Fruit fly (Drosophila melanogaster): ENCODE measurements around the gene CG31013.

The CG31013 gene

dm6 chr3R:30645780-30646179, at the start of gene CG31013:
TSS of gene CG31013 (minus strand) at chr3R:30645880.
- TF ChIP-seq CG17801 (GFP tag; optimal IDR thresholded peaks at IDR 0.05; ENCODE audit: partially characterized antibody) = no peak

DNA sequence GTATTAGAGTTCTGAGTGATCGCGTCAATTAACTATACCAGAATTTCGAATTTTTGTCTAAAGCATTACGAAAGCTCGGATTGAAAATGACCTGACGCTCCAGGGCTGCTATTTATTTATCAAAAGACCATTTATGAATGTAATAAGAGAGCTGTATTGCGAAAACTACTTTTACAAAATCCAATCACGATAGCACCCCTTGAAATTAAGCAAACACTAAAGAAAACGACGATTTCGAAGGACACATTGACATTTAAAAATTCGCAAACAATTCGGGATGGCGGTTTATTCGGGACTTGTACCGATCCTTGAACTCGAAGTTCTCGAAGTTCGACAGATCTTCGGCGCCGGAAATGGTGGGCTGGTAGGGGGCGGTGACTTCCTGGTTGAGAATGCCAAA, 49.7 kb upstream of the CG31013 start, which contains the start of gene CG12069:
TSS of gene CG12069 (minus strand) at position 101 of the 400 bp plus-strand sequence.
- no peak for TF ChIP-seq CG17801 (GFP tag; optimal IDR thresholded peaks at IDR 0.05; ENCODE audit: partially characterized antibody)

- TF ChIP-seq CG17801 (GFP tag; optimal IDR thresholded peaks at IDR 0.05; ENCODE audit: partially characterized antibody) = no peak
These were observed 44.6 kb upstream of the CG31013 start, which contains the start of gene Spn100A for dm6 chr3R:30690251-30690650. TSS of gene Spn100A (plus strand) at chr3R:30690642.

dm6 chr3R:30689653-30690052, 44.0 kb upstream of the CG31013 start:
- no peak for TF ChIP-seq CG17801 (GFP tag; optimal IDR thresholded peaks at IDR 0.05; ENCODE audit: partially characterized antibody)

DNA sequence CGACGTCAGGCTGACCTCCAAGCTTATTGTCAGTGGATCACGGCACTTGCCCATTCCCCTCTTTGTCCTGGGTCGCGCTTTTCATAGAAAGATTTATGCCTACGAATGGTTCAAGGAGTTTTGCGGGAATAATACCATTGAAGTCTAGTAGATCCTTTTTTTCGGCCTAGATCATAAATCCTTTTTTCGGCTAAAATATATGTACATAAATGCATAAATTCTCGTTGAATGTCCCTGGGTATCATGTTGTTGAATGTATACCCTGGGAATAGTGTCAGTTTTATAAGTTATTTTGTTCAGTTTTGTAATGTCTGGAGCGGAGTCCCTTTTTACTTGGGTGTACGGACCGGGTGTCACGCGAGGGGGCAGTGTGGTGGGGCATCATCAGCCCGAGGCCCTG, 4.0 kb upstream of the CG31013 start, which contains the start of gene CG34433:
TSS of gene CG34433 (plus strand) at position 301 of the 400 bp plus-strand sequence.
- no peak for TF ChIP-seq CG17801 (GFP tag; optimal IDR thresholded peaks at IDR 0.05; ENCODE audit: partially characterized antibody)

DNA sequence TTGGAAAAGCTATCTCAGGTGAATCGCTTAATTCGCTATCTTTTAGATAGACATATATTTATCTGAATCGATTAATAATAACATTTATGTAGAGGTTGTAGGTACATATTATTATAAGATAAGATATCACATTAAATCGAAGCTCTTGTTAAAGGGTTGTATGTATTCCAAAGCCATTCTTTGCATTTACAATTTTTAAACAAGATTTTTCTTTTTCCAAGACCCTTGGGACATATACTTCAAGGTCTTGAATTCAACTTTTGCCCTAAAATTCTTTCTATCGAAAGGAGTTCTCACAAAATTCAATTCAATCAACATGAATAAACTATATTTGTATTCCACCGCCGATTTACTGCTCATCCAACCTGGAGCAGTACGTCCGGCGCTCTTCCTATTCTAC, 3.2 kb upstream of the CG31013 start, which contains the start of gene CG34432:
TSS of gene CG34432 (plus strand) at position 301 of the 400 bp plus-strand sequence.
- no peak for TF ChIP-seq CG17801 (GFP tag; optimal IDR thresholded peaks at IDR 0.05; ENCODE audit: partially characterized antibody)

DNA sequence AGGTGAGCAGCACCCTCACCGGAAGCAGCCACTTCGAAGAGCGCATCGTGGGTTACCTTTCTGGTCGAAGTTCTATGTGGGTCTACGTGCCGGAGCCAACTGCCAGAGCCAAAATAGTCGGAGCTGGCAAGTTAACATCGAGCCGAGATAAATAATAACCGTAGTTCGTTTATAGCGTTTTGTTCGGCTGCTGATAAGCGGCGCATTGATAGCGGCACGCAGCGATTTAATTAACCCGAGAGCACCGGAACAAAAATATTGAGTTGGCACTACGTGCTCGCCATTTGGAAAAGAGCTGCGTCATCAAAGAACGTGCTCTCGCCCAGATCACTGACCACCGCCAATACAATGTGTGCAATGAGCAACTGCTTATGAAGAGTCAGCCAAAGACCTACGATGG, 2.8 kb upstream of the CG31013 start, which contains the start of gene PH4alphaPV:
TSS of gene PH4alphaPV (minus strand) at position 101 of the 400 bp plus-strand sequence.
- TF ChIP-seq CG17801 (GFP tag; optimal IDR thresholded peaks at IDR 0.05; ENCODE audit: partially characterized antibody) = no peak

DNA sequence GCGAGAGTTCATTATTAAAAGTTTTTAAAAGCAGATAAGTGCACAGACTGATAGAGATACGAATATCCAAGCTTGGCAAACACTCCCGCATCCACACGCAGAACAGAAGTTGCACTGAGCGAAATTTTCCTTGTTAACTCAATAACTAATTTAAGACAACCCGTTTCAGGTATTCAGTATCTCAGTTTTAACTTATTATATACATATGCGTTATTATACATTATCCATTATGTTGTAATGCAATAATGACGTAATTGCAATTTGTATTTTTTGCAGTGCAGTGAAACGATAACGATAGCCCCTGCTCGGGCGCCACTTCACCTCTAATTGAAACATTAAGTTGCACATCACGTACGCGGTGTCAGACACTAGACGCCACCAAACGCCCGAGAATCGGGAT, 2.4 kb downstream of the CG31013 start:
- TF ChIP-seq CG17801 (GFP tag; optimal IDR thresholded peaks at IDR 0.05; ENCODE audit: partially characterized antibody) = no peak

dm6 chr3R:30628928-30629327, 16.8 kb downstream of the CG31013 start, which contains the start of gene CG2267:
TSS of gene CG2267 (minus strand) at chr3R:30629028.
- TF ChIP-seq CG17801 (GFP tag; optimal IDR thresholded peaks at IDR 0.05; ENCODE audit: partially characterized antibody) = no peak

DNA sequence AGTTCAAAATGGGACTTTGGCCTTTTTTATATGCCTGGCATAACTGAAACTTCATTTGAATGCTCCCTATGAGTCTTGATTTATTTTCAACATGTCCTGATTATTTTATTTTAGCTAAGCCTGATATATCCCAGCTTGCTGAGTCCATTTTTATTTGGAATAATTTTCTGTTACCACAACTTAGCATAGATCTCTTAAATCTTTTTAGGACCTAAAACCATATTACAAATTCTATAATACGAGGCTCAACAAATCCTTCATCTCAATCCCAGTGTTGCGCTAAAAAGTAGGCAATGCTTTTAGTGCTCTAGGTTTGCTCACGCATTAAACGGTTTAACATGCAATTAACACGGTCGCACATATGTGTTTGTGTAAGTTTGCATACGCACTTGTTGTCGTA, 23.9 kb downstream of the CG31013 start, which contains the start of gene CG44954:
TSS of gene CG44954 (minus strand) at position 101 of the 400 bp plus-strand sequence.
- no peak for TF ChIP-seq CG17801 (GFP tag; optimal IDR thresholded peaks at IDR 0.05; ENCODE audit: partially characterized antibody)

- TF ChIP-seq CG17801 (GFP tag; optimal IDR thresholded peaks at IDR 0.05; ENCODE audit: partially characterized antibody) = no peak
These were observed 28.2 kb downstream of the CG31013 start for dm6 chr3R:30617457-30617856.

- TF ChIP-seq CG17801 (GFP tag; optimal IDR thresholded peaks at IDR 0.05; ENCODE audit: partially characterized antibody) = no peak
These were observed 29.4 kb downstream of the CG31013 start for dm6 chr3R:30616098-30616857.

DNA sequence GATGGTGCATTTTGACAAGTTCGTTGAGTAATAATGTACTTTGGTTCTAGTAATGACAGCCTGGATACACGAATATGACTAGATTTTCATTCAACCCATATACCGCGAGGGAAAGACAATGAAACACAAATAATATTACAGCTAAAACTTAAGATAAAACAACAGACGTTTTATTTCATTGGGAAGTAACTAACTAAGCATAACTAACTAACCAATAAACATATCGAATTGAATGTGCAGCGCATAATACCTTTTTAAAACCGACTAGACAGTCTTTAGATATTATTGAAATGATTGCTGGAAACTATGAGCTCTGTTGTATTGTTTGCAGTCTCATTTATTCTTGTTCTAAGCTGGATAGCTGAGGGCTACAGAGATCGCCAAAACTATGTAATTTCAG, 39.8 kb downstream of the CG31013 start, which contains the start of gene CG31016:
TSS of gene CG31016 (plus strand) at position 301 of the 400 bp plus-strand sequence.
- TF ChIP-seq CG17801 (GFP tag; optimal IDR thresholded peaks at IDR 0.05; ENCODE audit: partially characterized antibody) = no peak

DNA sequence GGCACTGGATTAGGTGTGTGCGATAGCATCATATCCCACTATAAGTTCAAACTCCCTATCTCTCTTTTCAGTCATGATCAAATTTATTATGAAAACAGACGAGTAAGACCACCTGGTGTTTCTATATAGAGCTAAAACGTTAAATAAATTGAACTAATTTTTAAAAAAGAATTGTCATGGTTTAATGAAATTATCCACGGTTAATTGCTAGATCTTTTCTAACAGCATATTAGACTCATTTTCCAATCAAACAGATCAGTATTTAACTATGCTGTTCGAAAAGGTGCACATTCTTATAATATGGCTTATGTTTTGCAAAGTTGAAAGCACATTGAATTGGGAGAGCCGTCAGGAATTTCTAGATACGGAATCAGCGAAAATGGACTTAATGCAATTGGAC, 41.8 kb downstream of the CG31013 start, which contains the start of gene PH4alphaNE3:
TSS of gene PH4alphaNE3 (plus strand) at position 301 of the 400 bp plus-strand sequence.
- no peak for TF ChIP-seq CG17801 (GFP tag; optimal IDR thresholded peaks at IDR 0.05; ENCODE audit: partially characterized antibody)

- peak; percentile 37 for TF ChIP-seq CG17801 (GFP tag; optimal IDR thresholded peaks at IDR 0.05; ENCODE audit: partially characterized antibody)
These were observed 44.0 kb downstream of the CG31013 start, which contains the start of the genes CG2246 and CG31021 for dm6 chr3R:30601440-30602256. TSS of gene CG2246 (minus strand) at chr3R:30601489. TSS of gene CG31021 (plus strand) at chr3R:30602206.

Data from ovary, adult (tissue).